Fruit fly (Drosophila melanogaster) whole organism, embryonic: ENCODE results near the gene amos.

Experiments
- Abd-B ChIP-seq: fragments of 200-800 bp; sonication (Bioruptor generic); optimal IDR thresholded peaks from 2 replicates; lab custom pipeline; 2018; ENCODE audit warnings: missing biosample characterization, mild to moderate bottlenecking, missing genetic modification characterization, moderate library complexity
- Atf3 ChIP-seq: fragments of 200-800 bp; sonication (Bioruptor generic); optimal IDR thresholded peaks from 3 replicates; lab custom pipeline; 2016; ENCODE audit warnings: missing biosample characterization, missing genetic modification characterization
- B-H1 ChIP-seq: fragments of 200-800 bp; sonication (Bioruptor generic); IDR thresholded peaks from 3 replicates; pipeline ENCODE4 v1.3.6; 2022; ENCODE audit warnings: missing biosample characterization, missing genetic modification characterization
- Bgb ChIP-seq: fragments of 200-800 bp; sonication (Bioruptor generic); IDR thresholded peaks from 2 replicates; pipeline ENCODE4 v1.3.6; 2022; ENCODE audit warnings: missing biosample characterization, missing genetic modification characterization; ENCODE audit not compliant: partially characterized antibody
- CG11398 ChIP-seq: fragments of 200-800 bp; sonication (Bioruptor generic); optimal IDR thresholded peaks from 2 replicates; lab custom pipeline; 2016; ENCODE audit warnings: missing biosample characterization, missing genetic modification characterization
- CG12104 ChIP-seq: fragments of 200-800 bp; sonication (Bioruptor generic); optimal IDR thresholded peaks from 3 replicates; lab custom pipeline; 2016; ENCODE audit warnings: missing biosample characterization, missing genetic modification characterization
- CG12236 ChIP-seq: fragments of 200-800 bp; sonication (Bioruptor generic); optimal IDR thresholded peaks from 2 replicates; lab custom pipeline; 2016; ENCODE audit warnings: missing biosample characterization, missing genetic modification characterization
- CG13424 ChIP-seq: fragments of 200-800 bp; sonication (Bioruptor generic); optimal IDR thresholded peaks from 2 replicates; lab custom pipeline; 2019; ENCODE audit warnings: missing biosample characterization, mild to moderate bottlenecking, missing genetic modification characterization, moderate library complexity
- CG14710 ChIP-seq: fragments of 200-800 bp; sonication (Bioruptor generic); optimal IDR thresholded peaks from 3 replicates; lab custom pipeline; 2019; ENCODE audit warnings: missing biosample characterization, mild to moderate bottlenecking, missing genetic modification characterization, moderate library complexity
- CG14965 ChIP-seq: fragments of 200-800 bp; sonication (Bioruptor generic); optimal IDR thresholded peaks from 2 replicates; lab custom pipeline; 2016; ENCODE audit warnings: missing biosample characterization, missing genetic modification characterization, borderline replicate concordance
- CG15011 ChIP-seq: fragments of 200-800 bp; sonication (Bioruptor generic); optimal IDR thresholded peaks from 3 replicates; lab custom pipeline; 2018; ENCODE audit warnings: missing biosample characterization, mild to moderate bottlenecking, missing genetic modification characterization
- CG17385 ChIP-seq: fragments of 200-800 bp; sonication (Bioruptor generic); optimal IDR thresholded peaks from 3 replicates; lab custom pipeline; 2018; ENCODE audit warnings: missing biosample characterization, mild to moderate bottlenecking, missing genetic modification characterization
- CG17912 ChIP-seq: fragments of 200-800 bp; sonication (Bioruptor generic); optimal IDR thresholded peaks from 2 replicates; lab custom pipeline; 2018; ENCODE audit warnings: missing biosample characterization, mild to moderate bottlenecking, missing genetic modification characterization
- CG18262 ChIP-seq: fragments of 200-800 bp; optimal IDR thresholded peaks from 3 replicates; lab custom pipeline; 2019; ENCODE audit warnings: missing biosample characterization, mild to moderate bottlenecking, missing genetic modification characterization, moderate library complexity
- CG2712 ChIP-seq: fragments of 200-800 bp; optimal IDR thresholded peaks from 3 replicates; lab custom pipeline; 2019; ENCODE audit warnings: missing biosample characterization, mild to moderate bottlenecking, missing genetic modification characterization, moderate library complexity
- CG30020 ChIP-seq: fragments of 200-800 bp; optimal IDR thresholded peaks from 2 replicates; lab custom pipeline; 2019; ENCODE audit warnings: missing biosample characterization, mild to moderate bottlenecking, missing genetic modification characterization, moderate library complexity
- CG32772 ChIP-seq: fragments of 200-800 bp; sonication (Bioruptor generic); IDR thresholded peaks from 2 replicates; pipeline ENCODE4 v1.3.6; 2022; ENCODE audit warnings: missing biosample characterization, missing genetic modification characterization
- CG33557 ChIP-seq: fragments of 200-800 bp; sonication (Bioruptor generic); optimal IDR thresholded peaks from 2 replicates; lab custom pipeline; 2019; ENCODE audit warnings: missing biosample characterization, mild to moderate bottlenecking, missing genetic modification characterization, moderate library complexity
- CG6689 ChIP-seq: fragments of 200-800 bp; sonication (Bioruptor generic); IDR thresholded peaks from 2 replicates; pipeline ENCODE4 v1.3.6; 2022; ENCODE audit warnings: missing biosample characterization, missing genetic modification characterization
- CG7357 ChIP-seq: fragments of 200-800 bp; sonication (Bioruptor generic); IDR thresholded peaks from 3 replicates; pipeline ENCODE4 v1.3.6; 2022; ENCODE audit warnings: missing biosample characterization, missing genetic modification characterization
- HmgZ ChIP-seq: fragments of 200-800 bp; sonication (Bioruptor generic); optimal IDR thresholded peaks from 2 replicates; lab custom pipeline; 2018; ENCODE audit warnings: missing biosample characterization, mild to moderate bottlenecking, missing genetic modification characterization
- Jarid2 ChIP-seq: fragments of 200-800 bp; sonication (Bioruptor generic); optimal IDR thresholded peaks from 3 replicates; lab custom pipeline; 2017; ENCODE audit warnings: mild to moderate bottlenecking, missing biosample characterization, missing genetic modification reagents, missing genetic modification characterization
- NC2β ChIP-seq: fragments of 200-800 bp; sonication (Bioruptor generic); optimal IDR thresholded peaks from 2 replicates; lab custom pipeline; 2016; ENCODE audit warnings: missing biosample characterization, missing genetic modification characterization
- NfI ChIP-seq: fragments of 200-800 bp; sonication (Bioruptor generic); optimal IDR thresholded peaks from 3 replicates; lab custom pipeline; 2018; ENCODE audit warnings: missing biosample characterization, mild to moderate bottlenecking, missing genetic modification characterization, moderate library complexity
- Oli ChIP-seq: fragments of 200-800 bp; sonication (Bioruptor generic); optimal IDR thresholded peaks from 2 replicates; lab custom pipeline; 2018; ENCODE audit warnings: missing biosample characterization, mild to moderate bottlenecking, missing genetic modification characterization, moderate library complexity
- Six4 ChIP-seq: fragments of 200-800 bp; sonication (Bioruptor generic); optimal IDR thresholded peaks from 2 replicates; lab custom pipeline; 2016; ENCODE audit warnings: missing biosample characterization, missing genetic modification characterization
- TFAM ChIP-seq: fragments of 200-800 bp; sonication (Bioruptor generic); optimal IDR thresholded peaks from 2 replicates; lab custom pipeline; 2017; ENCODE audit warnings: missing biosample characterization, missing genetic modification characterization, inconsistent platforms
- Vsx1 ChIP-seq: fragments of 200-800 bp; sonication (Bioruptor generic); optimal IDR thresholded peaks from 2 replicates; lab custom pipeline; 2017; ENCODE audit warnings: missing biosample characterization, mild to moderate bottlenecking, missing genetic modification characterization, missing genetic modification reagents
- abd-A ChIP-seq: fragments of 200-800 bp; sonication (Bioruptor generic); optimal IDR thresholded peaks from 3 replicates; lab custom pipeline; 2019; ENCODE audit warnings: missing biosample characterization, mild to moderate bottlenecking, missing genetic modification characterization, moderate library complexity
- ase ChIP-seq: fragments of 200-800 bp; sonication (Bioruptor generic); IDR thresholded peaks from 3 replicates; pipeline ENCODE4 v1.3.6; 2022; ENCODE audit warnings: missing biosample characterization, missing genetic modification characterization
- crc ChIP-seq: fragments of 200-800 bp; sonication (Bioruptor generic); optimal IDR thresholded peaks from 2 replicates; lab custom pipeline; 2016; ENCODE audit warnings: missing biosample characterization, missing genetic modification characterization
- disco-r ChIP-seq: fragments of 200-800 bp; sonication (Bioruptor generic); optimal IDR thresholded peaks from 2 replicates; lab custom pipeline; 2016; ENCODE audit warnings: missing biosample characterization, missing genetic modification characterization
- dpn ChIP-seq, 2 experiments: fragments of 200-800 bp; sonication (Bioruptor generic); optimal IDR thresholded peaks; 3 replicates each; lab custom pipeline; 2016; ENCODE audit warnings: missing biosample characterization in 2 of 2, missing genetic modification characterization in 2 of 2
- en ChIP-seq: fragments of 200-800 bp; sonication (Bioruptor generic); optimal IDR thresholded peaks from 2 replicates; lab custom pipeline; 2016; ENCODE audit warnings: missing biosample characterization, missing genetic modification characterization
- ewg ChIP-seq: fragments of 200-800 bp; sonication (Bioruptor generic); optimal IDR thresholded peaks from 3 replicates; lab custom pipeline; 2017; ENCODE audit warnings: mild to moderate bottlenecking, missing biosample characterization, missing genetic modification reagents, missing genetic modification characterization
- fd102C ChIP-seq: fragments of 200-800 bp; sonication (Bioruptor generic); optimal IDR thresholded peaks from 2 replicates; lab custom pipeline; 2018; ENCODE audit warnings: missing biosample characterization, mild to moderate bottlenecking, missing genetic modification characterization, moderate library complexity
- fru ChIP-seq: fragments of >200 bp; optimal IDR thresholded peaks from 2 replicates; lab custom pipeline; 2017
- gcm2 ChIP-seq: fragments of 200-800 bp; sonication (Bioruptor generic); optimal IDR thresholded peaks from 2 replicates; lab custom pipeline; 2016; ENCODE audit warnings: missing biosample characterization, missing genetic modification characterization
- insv ChIP-seq, 2 experiments: fragments of 200-800 bp; sonication (Bioruptor generic); optimal IDR thresholded peaks; 3 replicates each; lab custom pipeline; 2016 to 2018; ENCODE audit warnings: missing biosample characterization in 2 of 2, missing genetic modification characterization in 2 of 2
- lbe ChIP-seq: fragments of 200-800 bp; sonication (Bioruptor generic); optimal IDR thresholded peaks from 2 replicates; lab custom pipeline; 2016; ENCODE audit warnings: missing biosample characterization, mild to moderate bottlenecking, missing genetic modification characterization
- luna ChIP-seq: fragments of 200-800 bp; sonication (Bioruptor generic); optimal IDR thresholded peaks from 2 replicates; lab custom pipeline; 2016; ENCODE audit warnings: missing biosample characterization, missing genetic modification characterization
- mld ChIP-seq: fragments of 200-800 bp; sonication (Bioruptor generic); IDR thresholded peaks from 3 replicates; pipeline ENCODE4 v1.3.6; 2022; ENCODE audit warnings: missing biosample characterization, missing genetic modification characterization; ENCODE audit not compliant: partially characterized antibody
- nerfin-1 ChIP-seq: fragments of 200-800 bp; sonication (Bioruptor generic); optimal IDR thresholded peaks from 3 replicates; lab custom pipeline; 2019; ENCODE audit warnings: missing biosample characterization, mild to moderate bottlenecking, missing genetic modification characterization, moderate library complexity
- nom ChIP-seq: fragments of 200-800 bp; sonication (Bioruptor generic); optimal IDR thresholded peaks from 2 replicates; lab custom pipeline; 2017; ENCODE audit warnings: missing biosample characterization, missing genetic modification characterization, mild to moderate bottlenecking, moderate library complexity, missing genetic modification reagents
- pfk ChIP-seq: fragments of 200-800 bp; sonication (Bioruptor generic); optimal IDR thresholded peaks from 2 replicates; lab custom pipeline; 2018; ENCODE audit warnings: missing biosample characterization, mild to moderate bottlenecking, missing genetic modification characterization, moderate library complexity
- pho ChIP-seq: fragments of 200-800 bp; sonication (Bioruptor generic); optimal IDR thresholded peaks from 2 replicates; lab custom pipeline; 2016; ENCODE audit warnings: missing biosample characterization, missing genetic modification characterization
- psq ChIP-seq: fragments of 200-800 bp; sonication (Bioruptor generic); optimal IDR thresholded peaks from 2 replicates; lab custom pipeline; 2017; ENCODE audit warnings: missing biosample characterization, missing genetic modification characterization
- ranshi ChIP-seq: fragments of 200-800 bp; sonication (Bioruptor generic); IDR thresholded peaks from 2 replicates; pipeline ENCODE4 v1.3.6; 2022; ENCODE audit warnings: missing biosample characterization, missing genetic modification characterization
- sens-2 ChIP-seq: fragments of 200-800 bp; sonication (Bioruptor generic); IDR thresholded peaks from 2 replicates; pipeline ENCODE4 v1.3.6; 2022; ENCODE audit warnings: missing biosample characterization, missing genetic modification characterization

Gene amos

DNA sequence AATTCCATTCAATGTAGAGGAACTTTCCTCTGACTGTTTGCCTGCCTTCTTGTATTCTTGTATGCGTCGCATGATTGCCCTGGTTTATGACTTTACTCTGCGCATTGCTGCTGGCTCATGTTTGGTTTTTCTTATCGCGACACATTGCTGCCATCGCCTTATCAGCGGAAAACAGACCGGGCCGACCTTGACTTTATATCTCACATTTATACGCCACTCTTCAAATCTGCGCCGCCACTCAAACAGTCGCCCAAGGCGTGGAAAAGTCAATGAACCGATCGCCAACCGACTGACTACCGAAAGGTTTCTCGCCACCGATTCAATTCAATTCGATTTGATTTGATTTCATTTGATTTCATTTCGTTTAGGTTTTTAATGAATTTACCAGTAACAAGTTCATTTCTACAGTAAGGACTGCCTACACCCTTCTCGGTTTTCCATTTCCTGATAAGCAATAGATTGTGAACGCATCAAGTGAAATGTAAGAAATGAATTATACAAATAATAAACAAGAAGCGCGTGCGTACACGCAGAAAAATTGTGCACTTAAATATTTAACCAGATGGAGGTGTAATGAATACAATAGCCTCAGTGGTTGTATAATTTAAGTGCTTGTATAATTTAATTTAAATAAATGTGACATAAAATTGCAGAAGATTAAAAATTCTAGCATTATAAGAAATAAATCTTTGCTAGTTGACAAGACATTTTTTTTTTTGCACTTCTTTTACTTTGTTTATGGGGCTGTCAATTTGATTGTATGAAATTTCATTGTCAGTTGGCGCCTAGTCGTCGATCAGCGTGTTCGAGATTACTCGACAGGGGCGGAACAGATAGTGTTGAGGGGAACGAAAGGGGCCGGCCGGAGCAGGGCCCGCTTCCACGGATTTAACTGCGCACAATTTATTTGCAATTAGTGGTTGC, 30.2 kb downstream of the amos start (continued):
- TF ChIP-seq CG30020 (tag; lab: Kevin White, UChicago) = no peak
- TF ChIP-seq sens-2 (GFP tag; lab: Robert Waterston, UW) = peak; percentile 52; the same call in 1 of the 2 replicates
- peak; percentile 47; the same call in 1 of the 2 replicates for TF ChIP-seq Bgb
- no peak for TF ChIP-seq en (GFP tag; lab: Kevin White, UChicago)
- TF ChIP-seq CG14710 (tag; lab: Kevin White, UChicago) = peak; percentile 37
- TF ChIP-seq CG14965 (GFP tag; lab: Kevin White, UChicago) = no peak
- TF ChIP-seq CG7357 (GFP tag; lab: Robert Waterston, UW) = no peak
- peak; percentile 8 for TF ChIP-seq CG17385 (GFP tag; lab: Kevin White, UChicago)
- no peak for TF ChIP-seq pho (GFP tag; lab: Kevin White, UChicago)
- no peak for TF ChIP-seq abd-A (tag; lab: Kevin White, UChicago)
- no peak for TF ChIP-seq B-H1
- TF ChIP-seq pfk = no peak
- no peak for TF ChIP-seq ewg (GFP tag; lab: Kevin White, UChicago)
- no peak for TF ChIP-seq CG32772 (GFP tag; lab: Robert Waterston, UW)
- peak; percentile 43 for TF ChIP-seq CG33557 (GFP tag; lab: Kevin White, UChicago)
- no peak for TF ChIP-seq fd102C (GFP tag; lab: Kevin White, UChicago)
- TF ChIP-seq insv (GFP tag; optimal IDR thresholded peaks at IDR 0.05; lab: Kevin White, UChicago) = no peak
- TF ChIP-seq fru = no peak
- TF ChIP-seq Abd-B (GFP tag; lab: Kevin White, UChicago) = no peak
- no peak for TF ChIP-seq Vsx1
- no peak for TF ChIP-seq CG17912 (GFP tag; lab: Kevin White, UChicago)
- TF ChIP-seq dpn (GFP tag; optimal IDR thresholded peaks at IDR 0.05; lab: Kevin White, UChicago) = peak; percentile 17 to 29
- TF ChIP-seq CG2712 (tag; lab: Kevin White, UChicago) = peak; percentile 57
- TF ChIP-seq psq (GFP tag; lab: Kevin White, UChicago) = no peak
- no peak for TF ChIP-seq gcm2 (GFP tag; lab: Kevin White, UChicago)
- no peak for TF ChIP-seq CG13424
- TF ChIP-seq HmgZ (tag; lab: Kevin White, UChicago) = no peak
- no peak for TF ChIP-seq lbe (GFP tag; lab: Kevin White, UChicago)
- no peak for TF ChIP-seq Six4 (GFP tag; lab: Kevin White, UChicago)
- peak; percentile 31 for TF ChIP-seq CG15011 (GFP tag; lab: Kevin White, UChicago)
- no peak for TF ChIP-seq ranshi (GFP tag; lab: Robert Waterston, UW)
- TF ChIP-seq CG18262 (tag; lab: Kevin White, UChicago) = peak; percentile 54
- no peak for TF ChIP-seq disco-r (GFP tag; lab: Kevin White, UChicago)
- no peak for TF ChIP-seq TFAM
- TF ChIP-seq ase = no peak
- no peak for TF ChIP-seq nerfin-1 (tag; lab: Kevin White, UChicago)
- peak; percentile 55 for TF ChIP-seq Oli
- TF ChIP-seq Atf3 (GFP tag; lab: Kevin White, UChicago) = no peak
- TF ChIP-seq CG12236 (GFP tag; lab: Kevin White, UChicago) = no peak
- no peak for TF ChIP-seq Jarid2 (GFP tag; lab: Kevin White, UChicago)
- TF ChIP-seq crc (GFP tag; lab: Kevin White, UChicago) = no peak
- no peak for TF ChIP-seq mld (GFP tag; lab: Robert Waterston, UW)
- TF ChIP-seq nom (GFP tag; lab: Kevin White, UChicago) = no peak
- TF ChIP-seq CG11398 (GFP tag; lab: Kevin White, UChicago) = no peak
- peak; percentile 47 for TF ChIP-seq CG6689 (GFP tag; lab: Robert Waterston, UW)
- TF ChIP-seq NC2β (GFP tag; lab: Kevin White, UChicago) = no peak
- TF ChIP-seq luna (GFP tag; lab: Kevin White, UChicago) = no peak
- TF ChIP-seq NfI (GFP tag; lab: Kevin White, UChicago) = no peak
- no peak for TF ChIP-seq CG12104 (GFP tag; lab: Kevin White, UChicago)
